Worm (Caenorhabditis elegans) whole organism, late embryonic: ENCODE results near the gene gei-14.
A peak's percentile ranks its signal among the peaks of the same experiment; 100 is the strongest.

Experiments used
- C08G9.2 ChIP-seq: sonication (generic microtip); optimal IDR thresholded peaks from 2 replicates; lab custom pipeline; 2016; ENCODE audit warnings: mild to moderate bottlenecking, missing genetic modification characterization, moderate library complexity, missing compliant biosample characterization
- K09A11.1 ChIP-seq: sonication (generic microtip); optimal IDR thresholded peaks from 2 replicates; lab custom pipeline; 2017; ENCODE audit warnings: antibody characterized with exemption, mild to moderate bottlenecking, missing genetic modification characterization, missing compliant biosample characterization; ENCODE audit not compliant: insufficient read depth
- T23F11.4 ChIP-seq: fragments of 200-800 bp; sonication (Bioruptor generic); optimal IDR thresholded peaks from 2 replicates; lab custom pipeline; 2018; ENCODE audit warnings: mild to moderate bottlenecking, missing genetic modification characterization, missing compliant biosample characterization
- Y22D7AL.16 ChIP-seq: sonication (generic microtip); optimal IDR thresholded peaks from 2 replicates; lab custom pipeline; 2016; ENCODE audit warnings: missing genetic modification characterization, missing compliant biosample characterization
- ahr-1 ChIP-seq: sonication (generic microtip); optimal IDR thresholded peaks from 2 replicates; lab custom pipeline; 2016; ENCODE audit warnings: missing genetic modification characterization, missing compliant biosample characterization
- ama-1 ChIP-seq: fragments of 150-350 bp; optimal IDR thresholded peaks from 2 replicates; lab custom pipeline; 2014
- ceh-14 ChIP-seq: sonication (generic microtip); optimal IDR thresholded peaks from 2 replicates; lab custom pipeline; 2016; ENCODE audit warnings: missing genotype, missing genetic modification characterization, missing compliant biosample characterization
- ceh-18 ChIP-seq: sonication (generic microtip); optimal IDR thresholded peaks from 2 replicates; lab custom pipeline; 2016; ENCODE audit warnings: missing genetic modification characterization, missing compliant biosample characterization
- ceh-19 ChIP-seq: fragments of 200-800 bp; sonication (Bioruptor generic); optimal IDR thresholded peaks from 2 replicates; lab custom pipeline; 2018; ENCODE audit warnings: mild to moderate bottlenecking, missing genetic modification characterization, missing compliant biosample characterization
- ceh-2 ChIP-seq: sonication (generic microtip); optimal IDR thresholded peaks from 2 replicates; lab custom pipeline; 2016; ENCODE audit warnings: missing genotype, missing genetic modification characterization, missing compliant biosample characterization
- ceh-31 ChIP-seq: sonication (generic microtip); optimal IDR thresholded peaks from 2 replicates; lab custom pipeline; 2016; ENCODE audit warnings: missing genetic modification characterization, missing compliant biosample characterization
- ceh-34 ChIP-seq: sonication (generic microtip); optimal IDR thresholded peaks from 2 replicates; lab custom pipeline; 2016; ENCODE audit warnings: mild to moderate bottlenecking, missing genetic modification characterization, missing compliant biosample characterization
- ceh-9 ChIP-seq: sonication (generic microtip); optimal IDR thresholded peaks from 2 replicates; lab custom pipeline; 2016; ENCODE audit warnings: mild to moderate bottlenecking, missing genetic modification characterization, inconsistent platforms, missing compliant biosample characterization
- che-1 ChIP-seq: sonication (generic microtip); optimal IDR thresholded peaks from 2 replicates; lab custom pipeline; 2016; ENCODE audit warnings: mild to moderate bottlenecking, missing genetic modification characterization, missing compliant biosample characterization
- elt-2 ChIP-seq: sonication (generic microtip); optimal IDR thresholded peaks from 2 replicates; lab custom pipeline; 2016; ENCODE audit warnings: missing genetic modification reagents, missing genetic modification characterization, missing compliant biosample characterization
- ets-4 ChIP-seq: sonication (generic microtip); optimal IDR thresholded peaks from 2 replicates; lab custom pipeline; 2016; ENCODE audit warnings: missing genetic modification characterization, missing compliant biosample characterization
- eyg-1 ChIP-seq: sonication (generic microtip); optimal IDR thresholded peaks from 2 replicates; lab custom pipeline; 2016; ENCODE audit warnings: missing genotype, missing genetic modification characterization, missing compliant biosample characterization
- fax-1 ChIP-seq: sonication (generic microtip); optimal IDR thresholded peaks from 2 replicates; lab custom pipeline; 2016; ENCODE audit warnings: missing genotype, missing genetic modification characterization, missing compliant biosample characterization
- fkh-6 ChIP-seq: sonication (generic microtip); optimal IDR thresholded peaks from 2 replicates; lab custom pipeline; 2016; ENCODE audit warnings: missing genetic modification characterization, missing compliant biosample characterization
- gmeb-2 ChIP-seq: sonication (generic microtip); optimal IDR thresholded peaks from 2 replicates; lab custom pipeline; 2016; ENCODE audit warnings: missing genetic modification characterization, inconsistent platforms, missing compliant biosample characterization
- hlh-15 ChIP-seq: sonication (generic microtip); optimal IDR thresholded peaks from 2 replicates; lab custom pipeline; 2016; ENCODE audit warnings: missing genetic modification characterization, missing compliant biosample characterization
- hlh-30 ChIP-seq: sonication (generic microtip); optimal IDR thresholded peaks from 2 replicates; lab custom pipeline; 2017; ENCODE audit warnings: antibody characterized with exemption, missing genetic modification characterization, missing compliant biosample characterization; ENCODE audit not compliant: insufficient read depth
- hlh-6 ChIP-seq: sonication (generic microtip); optimal IDR thresholded peaks from 2 replicates; lab custom pipeline; 2016; ENCODE audit warnings: missing genotype, missing genetic modification characterization, missing compliant biosample characterization
- hlh-8 ChIP-seq: sonication (generic microtip); optimal IDR thresholded peaks from 2 replicates; lab custom pipeline; 2016; ENCODE audit warnings: missing genotype, missing genetic modification characterization, missing compliant biosample characterization
- nfya-1 ChIP-seq: sonication (generic microtip); optimal IDR thresholded peaks from 2 replicates; lab custom pipeline; 2017; ENCODE audit warnings: missing genetic modification characterization, mild to moderate bottlenecking, missing compliant biosample characterization, antibody characterized with exemption, moderate library complexity
- nhr-11 ChIP-seq: fragments of 150-350 bp; optimal IDR thresholded peaks from 2 replicates; lab custom pipeline; 2014; ENCODE audit warnings: missing biosample characterization, missing genetic modification characterization
- odd-2 ChIP-seq: sonication (generic microtip); optimal IDR thresholded peaks from 2 replicates; lab custom pipeline; 2017; ENCODE audit warnings: antibody characterized with exemption, mild to moderate bottlenecking, missing genetic modification characterization, missing compliant biosample characterization
- pat-9 ChIP-seq: fragments of 200-800 bp; sonication (Bioruptor generic); optimal IDR thresholded peaks from 2 replicates; lab custom pipeline; 2018; ENCODE audit warnings: mild to moderate bottlenecking, missing genetic modification characterization, moderate library complexity, missing compliant biosample characterization
- pax-1 ChIP-seq: fragments of 150-350 bp; optimal IDR thresholded peaks from 2 replicates; lab custom pipeline; 2014; ENCODE audit warnings: missing biosample characterization, missing genetic modification characterization
- pha-2 ChIP-seq: sonication (generic microtip); optimal IDR thresholded peaks from 2 replicates; lab custom pipeline; 2017; ENCODE audit warnings: mild to moderate bottlenecking, missing genetic modification characterization, missing compliant biosample characterization
- pros-1 ChIP-seq: fragments of 150-350 bp; optimal IDR thresholded peaks from 2 replicates; lab custom pipeline; 2014; ENCODE audit warnings: missing biosample characterization, missing genetic modification reagents, missing genetic modification characterization
- ref-2 ChIP-seq: sonication (generic microtip); optimal IDR thresholded peaks from 2 replicates; lab custom pipeline; 2016; ENCODE audit warnings: missing genetic modification characterization, missing compliant biosample characterization
- rnt-1 ChIP-seq: sonication (generic microtip); optimal IDR thresholded peaks from 2 replicates; lab custom pipeline; 2016; ENCODE audit warnings: missing genetic modification characterization, missing compliant biosample characterization
- sox-2 ChIP-seq: fragments of 200-800 bp; sonication (Bioruptor generic); IDR thresholded peaks from 2 replicates; pipeline ENCODE4 v1.3.6; 2022; ENCODE audit warnings: missing genetic modification reagents, missing genetic modification characterization, missing compliant biosample characterization
- sox-4 ChIP-seq: sonication (generic microtip); optimal IDR thresholded peaks from 2 replicates; lab custom pipeline; 2017; ENCODE audit warnings: mild to moderate bottlenecking, missing genetic modification characterization, inconsistent platforms, missing compliant biosample characterization
- syd-9 ChIP-seq: sonication (generic microtip); optimal IDR thresholded peaks from 2 replicates; lab custom pipeline; 2016; ENCODE audit warnings: mild to moderate bottlenecking, missing genetic modification characterization, moderate library complexity, missing compliant biosample characterization
- tbx-2 ChIP-seq: sonication (generic microtip); optimal IDR thresholded peaks from 2 replicates; lab custom pipeline; 2016; ENCODE audit warnings: missing genetic modification characterization, missing compliant biosample characterization
- ttx-3 ChIP-seq: sonication (generic microtip); optimal IDR thresholded peaks from 2 replicates; lab custom pipeline; 2016; ENCODE audit warnings: missing genetic modification reagents, missing genetic modification characterization, missing compliant biosample characterization
- unc-3 ChIP-seq, 2 experiments: fragments of 200-800 bp in 1 of 2; sonication (Bioruptor generic) in 1 of 2; sonication (generic microtip) in 1 of 2; conservative IDR thresholded peaks in 1 of 2; optimal IDR thresholded peaks in 1 of 2; 2 replicates each; pipeline versions ENCODE4 v1.3.6 to Lab custom; 2016 to 2022; ENCODE audit warnings: missing compliant biosample characterization in 2 of 2, missing genetic modification characterization in 2 of 2, missing genetic modification reagents in 1 of 2
- unc-42 ChIP-seq: sonication (generic microtip); optimal IDR thresholded peaks from 2 replicates; lab custom pipeline; 2016; ENCODE audit warnings: missing genotype, missing genetic modification characterization, missing compliant biosample characterization
- unc-86 ChIP-seq: sonication (generic microtip); optimal IDR thresholded peaks from 2 replicates; lab custom pipeline; 2016; ENCODE audit warnings: missing genetic modification characterization, missing compliant biosample characterization
- zip-5 ChIP-seq: sonication (generic microtip); optimal IDR thresholded peaks from 2 replicates; lab custom pipeline; 2016; ENCODE audit warnings: missing genetic modification characterization, missing compliant biosample characterization
- ztf-16 ChIP-seq: sonication (generic microtip); optimal IDR thresholded peaks from 2 replicates; lab custom pipeline; 2017; ENCODE audit warnings: missing genetic modification characterization, missing compliant biosample characterization

gei-14 gene

DNA sequence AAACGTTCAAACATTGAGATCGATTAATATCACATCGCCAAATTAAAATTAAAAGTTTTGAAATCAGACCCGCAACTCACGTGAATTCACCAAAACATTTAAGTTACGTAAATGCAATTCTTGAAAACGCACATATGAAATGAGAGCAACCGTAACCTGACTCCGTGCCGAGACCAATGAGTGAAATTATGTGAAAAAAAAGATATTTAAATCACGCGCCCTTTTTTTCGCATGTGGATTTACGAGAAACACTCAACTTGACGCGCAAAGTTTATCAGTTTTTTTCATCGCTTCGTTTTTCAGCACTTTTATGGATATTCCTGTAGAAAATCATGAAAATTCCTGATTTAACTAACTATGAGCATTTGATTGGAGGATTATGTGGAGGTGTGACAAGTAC lies at the start of gene gei-14, which contains the start of gene slc-25A32:
gei-14 (minus strand) TSS at position 175 of the 400 bp plus-strand sequence.
slc-25A32 (plus strand) TSS at position 242 of the 400 bp plus-strand sequence.
- TF ChIP-seq hlh-30 (tag; lab: Kevin White, UChicago) (peak; percentile 17), elt-2 (tag; lab: Kevin White, UChicago) (peak; percentile 6), nfya-1 (tag; lab: Kevin White, UChicago) (peak; percentile 6), ets-4 (tag; lab: Kevin White, UChicago) (no peak)

DNA sequence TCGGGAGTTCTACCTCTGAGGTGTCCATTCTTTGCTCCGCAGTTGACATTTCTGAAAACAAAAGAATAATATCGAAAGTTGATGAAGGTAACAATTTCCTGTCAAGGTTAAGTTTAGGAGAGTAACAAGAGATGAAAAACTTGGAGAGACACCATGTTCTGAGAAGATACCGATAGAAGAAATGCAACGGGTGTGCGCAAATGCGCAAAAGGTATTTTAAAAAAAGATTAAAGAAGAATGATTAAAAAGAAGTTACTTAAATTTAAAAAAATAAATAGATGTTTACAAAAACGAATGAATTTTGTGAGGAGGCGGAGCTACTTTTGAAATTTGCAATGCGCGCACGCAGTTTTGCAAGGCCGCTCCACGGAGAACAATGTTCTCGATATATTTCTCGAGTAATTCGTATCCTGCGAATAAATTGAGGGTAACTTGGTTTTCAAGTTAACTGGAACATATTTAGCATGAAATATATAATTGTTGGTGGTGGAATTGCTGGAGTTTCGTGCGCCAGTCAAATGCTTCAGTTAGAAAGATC lies 49.0 kb upstream of the gei-14 start, which contains the start of the genes ran-3 and C26D10.3:
ran-3 (minus strand) TSS at position 51 of the 538 bp plus-strand sequence.
C26D10.3 (plus strand) TSS at position 385 of the 538 bp plus-strand sequence.
- TF ChIP-seq eyg-1 (tag; lab: Kevin White, UChicago) (peak; percentile 35), ceh-34 (tag; lab: Kevin White, UChicago) (peak; percentile 10), fkh-6 (tag; lab: Kevin White, UChicago) (peak; percentile 59), nfya-1 (tag; lab: Kevin White, UChicago) (peak; percentile 75), sox-2 (GFP tag; lab: Robert Waterston, UW) (0 out of 2 replicates have a peak, but pooled peaks have one; percentile 13), fax-1 (tag; lab: Kevin White, UChicago) (peak; percentile 26), ceh-31 (tag; lab: Kevin White, UChicago) (peak; percentile 47), pat-9 (tag; lab: Kevin White, UChicago) (peak; percentile 10), ama-1 (no peak), K09A11.1 (tag; lab: Kevin White, UChicago) (no peak), ttx-3 (tag; lab: Kevin White, UChicago) (peak; percentile 54), ref-2 (tag; lab: Kevin White, UChicago) (no peak), hlh-8 (peak; percentile 44), unc-3 (GFP tag; conservative IDR thresholded peaks at IDR 0.05; lab: Robert Waterston, UW) (no peak), unc-3 (tag; optimal IDR thresholded peaks at IDR 0.05; lab: Kevin White, UChicago) (no peak), zip-5 (tag; lab: Kevin White, UChicago) (peak; percentile 40), gmeb-2 (tag; lab: Kevin White, UChicago) (peak; percentile 42), ztf-16 (tag; lab: Kevin White, UChicago) (no peak), hlh-15 (tag; lab: Kevin White, UChicago) (no peak), elt-2 (tag; lab: Kevin White, UChicago) (peak; percentile 67), ahr-1 (peak; percentile 26), pha-2 (peak; percentile 37), C08G9.2 (tag; lab: Kevin White, UChicago) (peak; percentile 24), unc-42 (peak; percentile 18), syd-9 (tag; lab: Kevin White, UChicago) (peak; percentile 9), tbx-2 (peak; percentile 50), ceh-14 (peak; percentile 53), unc-86 (peak; percentile 24), ceh-2 (tag; lab: Kevin White, UChicago) (peak; percentile 45), pax-1 (tag; lab: Kevin White, UChicago) (peak; percentile 47), rnt-1 (tag; lab: Kevin White, UChicago) (peak; percentile 15), T23F11.4 (GFP tag; lab: Kevin White, UChicago) (peak; percentile 18), che-1 (tag; lab: Kevin White, UChicago) (peak; percentile 13), sox-4 (tag; lab: Kevin White, UChicago) (no peak)

DNA sequence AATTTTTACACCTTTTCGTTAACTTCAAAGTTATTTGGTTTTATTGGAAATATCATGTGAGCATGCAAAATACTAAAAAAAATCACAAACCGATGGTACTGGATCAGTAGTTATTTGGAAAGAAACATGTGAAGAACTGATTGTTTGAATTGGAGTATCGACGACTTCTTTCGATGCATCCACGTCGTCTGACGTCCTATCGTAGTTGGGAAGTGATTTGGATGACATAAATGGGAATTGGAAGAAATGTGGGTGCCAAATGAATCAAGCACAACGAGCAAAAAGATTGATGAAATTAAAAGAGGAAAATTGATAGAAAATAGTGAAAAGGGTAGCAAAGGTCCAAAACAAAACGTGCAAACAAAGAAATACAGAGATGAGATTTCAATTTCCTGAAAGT lies 45.2 kb upstream of the gei-14 start, which contains the start of gene shw-1:
shw-1 (minus strand) TSS at position 228 of the 400 bp plus-strand sequence.
- TF ChIP-seq T23F11.4 (GFP tag; lab: Kevin White, UChicago) (no peak), ceh-14 (no peak)

DNA sequence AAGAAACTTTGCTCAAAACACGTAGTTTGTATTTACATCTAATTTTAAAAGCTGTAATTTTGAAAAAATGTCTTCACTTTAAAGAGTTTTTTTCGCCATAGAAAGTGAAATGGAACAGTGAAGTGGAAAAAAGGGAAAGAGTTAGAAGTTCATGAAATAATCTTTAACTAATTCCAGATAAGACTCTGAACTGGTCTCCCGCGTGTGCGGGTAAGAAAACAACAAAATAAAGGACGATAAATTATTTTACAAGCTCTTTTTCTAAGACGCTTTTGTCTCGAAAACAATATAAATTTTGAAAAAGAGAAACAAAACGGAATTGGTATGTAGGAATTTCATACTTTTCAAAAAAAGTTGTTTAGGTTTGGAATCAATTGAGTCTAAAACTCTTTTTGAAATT lies 40.7 kb upstream of the gei-14 start:
- TF ChIP-seq tbx-2: no peak
- TF ChIP-seq ref-2 (tag; lab: Kevin White, UChicago): no peak
- TF ChIP-seq nhr-11: no peak
- TF ChIP-seq ahr-1: no peak
- no peak for TF ChIP-seq ceh-34 (tag; lab: Kevin White, UChicago)
- no peak for TF ChIP-seq hlh-6
- TF ChIP-seq ceh-19 (GFP tag; lab: Kevin White, UChicago): no peak
- no peak for TF ChIP-seq Y22D7AL.16 (tag; lab: Kevin White, UChicago)
- no peak for TF ChIP-seq odd-2
- TF ChIP-seq hlh-15 (tag; lab: Kevin White, UChicago): no peak
- no peak for TF ChIP-seq ceh-9 (tag; lab: Kevin White, UChicago)
- TF ChIP-seq ceh-18: no peak
- TF ChIP-seq pros-1: no peak
- TF ChIP-seq eyg-1 (tag; lab: Kevin White, UChicago): no peak
